Fruit fly (Drosophila melanogaster): ENCODE results near the gene CG32547.

CG32547 gene

dm6 chrX:18479307-18480134 lies at the start of gene CG32547:
CG32547 (minus strand) TSS chrX:18479487.
- TF ChIP-seq Dll (optimal IDR thresholded peaks at IDR 0.05) (no peak), psq (optimal IDR thresholded peaks at IDR 0.05) (no peak), EcR (GFP tag; optimal IDR thresholded peaks at IDR 0.05) (no peak), pan (optimal IDR thresholded peaks at IDR 0.05) (peak; percentile 92)

- no peak for TF ChIP-seq usp (GFP tag; optimal IDR thresholded peaks at IDR 0.05)
- no peak for TF ChIP-seq CG8478 (optimal IDR thresholded peaks at IDR 0.05)
- no peak for TF ChIP-seq Dll (optimal IDR thresholded peaks at IDR 0.05)
- TF ChIP-seq pan (optimal IDR thresholded peaks at IDR 0.05) = no peak
- no peak for TF ChIP-seq psq (optimal IDR thresholded peaks at IDR 0.05)
- TF ChIP-seq EcR (GFP tag; optimal IDR thresholded peaks at IDR 0.05) = no peak
Measured at dm6 chrX:18528166-18528733, 49.0 kb upstream of the CG32547 start, which contains the start of the genes CG15042 and CG15047. CG15042 (minus strand) TSS chrX:18528266. CG15047 (plus strand) TSS chrX:18528683.

dm6 chrX:18524594-18525266 lies 45.4 kb upstream of the CG32547 start:
- no peak for TF ChIP-seq pan (optimal IDR thresholded peaks at IDR 0.05)
- no peak for TF ChIP-seq usp (GFP tag; optimal IDR thresholded peaks at IDR 0.05)
- TF ChIP-seq Dll (optimal IDR thresholded peaks at IDR 0.05) = no peak
- no peak for TF ChIP-seq EcR (GFP tag; optimal IDR thresholded peaks at IDR 0.05)
- TF ChIP-seq psq (optimal IDR thresholded peaks at IDR 0.05) = no peak
- TF ChIP-seq CG8478 (optimal IDR thresholded peaks at IDR 0.05) = no peak

dm6 chrX:18523146-18523812 lies 44.0 kb upstream of the CG32547 start:
- TF ChIP-seq usp (GFP tag; optimal IDR thresholded peaks at IDR 0.05) (no peak), pan (optimal IDR thresholded peaks at IDR 0.05) (no peak), CG8478 (optimal IDR thresholded peaks at IDR 0.05) (no peak), psq (optimal IDR thresholded peaks at IDR 0.05) (no peak), Dll (optimal IDR thresholded peaks at IDR 0.05) (no peak), EcR (GFP tag; optimal IDR thresholded peaks at IDR 0.05) (no peak)

- TF ChIP-seq psq (optimal IDR thresholded peaks at IDR 0.05) (no peak), pan (optimal IDR thresholded peaks at IDR 0.05) (no peak), EcR (GFP tag; optimal IDR thresholded peaks at IDR 0.05) (no peak), usp (GFP tag; optimal IDR thresholded peaks at IDR 0.05) (no peak), CG8478 (optimal IDR thresholded peaks at IDR 0.05) (no peak), Dll (optimal IDR thresholded peaks at IDR 0.05) (no peak)
Measured at dm6 chrX:18522395-18523104, 43.3 kb upstream of the CG32547 start, which contains the start of gene CG6481. CG6481 (minus strand) TSS chrX:18522445.

- TF ChIP-seq usp (GFP tag; optimal IDR thresholded peaks at IDR 0.05) (no peak), CG8478 (optimal IDR thresholded peaks at IDR 0.05) (no peak), Dll (optimal IDR thresholded peaks at IDR 0.05) (no peak), pan (optimal IDR thresholded peaks at IDR 0.05) (no peak), EcR (GFP tag; optimal IDR thresholded peaks at IDR 0.05) (no peak), psq (optimal IDR thresholded peaks at IDR 0.05) (no peak)
Measured at dm6 chrX:18520360-18520759, 41.1 kb upstream of the CG32547 start.

- TF ChIP-seq psq (optimal IDR thresholded peaks at IDR 0.05) (no peak), Dll (optimal IDR thresholded peaks at IDR 0.05) (no peak), EcR (GFP tag; optimal IDR thresholded peaks at IDR 0.05) (no peak), CG8478 (optimal IDR thresholded peaks at IDR 0.05) (no peak), pan (optimal IDR thresholded peaks at IDR 0.05) (no peak), usp (GFP tag; optimal IDR thresholded peaks at IDR 0.05) (no peak)
Measured at dm6 chrX:18517415-18517814, 38.1 kb upstream of the CG32547 start.

dm6 chrX:18515988-18516541 lies 36.8 kb upstream of the CG32547 start:
- TF ChIP-seq Dll (optimal IDR thresholded peaks at IDR 0.05) (no peak), psq (optimal IDR thresholded peaks at IDR 0.05) (no peak), CG8478 (optimal IDR thresholded peaks at IDR 0.05) (no peak), EcR (GFP tag; optimal IDR thresholded peaks at IDR 0.05) (no peak), pan (optimal IDR thresholded peaks at IDR 0.05) (no peak), usp (GFP tag; optimal IDR thresholded peaks at IDR 0.05) (no peak)

- no peak for TF ChIP-seq usp (GFP tag; optimal IDR thresholded peaks at IDR 0.05)
Measured at dm6 chrX:18515205-18515921, 36.1 kb upstream of the CG32547 start, which contains the start of the genes Bx and HisRS. Bx (plus strand) TSS chrX:18515428. HisRS (plus strand) TSS chrX:18515428.

dm6 chrX:18514767-18515166 lies 35.5 kb upstream of the CG32547 start, which contains the start of gene CG6470:
CG6470 (minus strand) TSS chrX:18514867.
- TF ChIP-seq psq (optimal IDR thresholded peaks at IDR 0.05) (no peak), CG8478 (optimal IDR thresholded peaks at IDR 0.05) (no peak), pan (optimal IDR thresholded peaks at IDR 0.05) (no peak), usp (GFP tag; optimal IDR thresholded peaks at IDR 0.05) (no peak), EcR (GFP tag; optimal IDR thresholded peaks at IDR 0.05) (no peak), Dll (optimal IDR thresholded peaks at IDR 0.05) (no peak)

All from whole organism.